Fruit fly (Drosophila melanogaster) whole organism, embryonic: ENCODE results near the gene CG14286.

Experiments
- CG10565 ChIP-seq: fragments of 200-800 bp; sonication (Bioruptor generic); optimal IDR thresholded peaks from 3 replicates; lab custom pipeline; 2016; ENCODE audit warnings: missing biosample characterization, mild to moderate bottlenecking, missing genetic modification characterization
- CG10654 ChIP-seq: fragments of 200-800 bp; sonication (Bioruptor generic); optimal IDR thresholded peaks from 2 replicates; lab custom pipeline; 2016; ENCODE audit warnings: missing biosample characterization, missing genetic modification characterization
- CG12659 ChIP-seq: fragments of 200-800 bp; sonication (Bioruptor generic); optimal IDR thresholded peaks from 3 replicates; lab custom pipeline; 2017; ENCODE audit warnings: mild to moderate bottlenecking, missing biosample characterization, missing genetic modification reagents, missing genetic modification characterization
- CG12769 ChIP-seq: fragments of 200-800 bp; sonication (Bioruptor generic); optimal IDR thresholded peaks from 2 replicates; lab custom pipeline; 2019; ENCODE audit warnings: missing biosample characterization, mild to moderate bottlenecking, missing genetic modification characterization, moderate library complexity
- CG13424 ChIP-seq: fragments of 200-800 bp; sonication (Bioruptor generic); optimal IDR thresholded peaks from 2 replicates; lab custom pipeline; 2019; ENCODE audit warnings: missing biosample characterization, mild to moderate bottlenecking, missing genetic modification characterization, moderate library complexity
- CG14710 ChIP-seq: fragments of 200-800 bp; sonication (Bioruptor generic); optimal IDR thresholded peaks from 3 replicates; lab custom pipeline; 2019; ENCODE audit warnings: missing biosample characterization, mild to moderate bottlenecking, missing genetic modification characterization, moderate library complexity
- CG17361 ChIP-seq: fragments of 200-800 bp; sonication (Bioruptor generic); IDR thresholded peaks from 3 replicates; pipeline ENCODE4 v1.3.6; 2022; ENCODE audit warnings: missing biosample characterization, missing genetic modification characterization
- CG2120 ChIP-seq: fragments of 200-800 bp; sonication (Bioruptor generic); optimal IDR thresholded peaks from 3 replicates; lab custom pipeline; 2016; ENCODE audit warnings: missing biosample characterization, missing genetic modification characterization
- CG2875 ChIP-seq: fragments of 200-800 bp; sonication (Bioruptor generic); optimal IDR thresholded peaks from 2 replicates; lab custom pipeline; 2017; ENCODE audit warnings: missing biosample characterization, mild to moderate bottlenecking, missing genetic modification characterization, missing genetic modification reagents
- CG30431 ChIP-seq: fragments of 200-800 bp; sonication (Bioruptor generic); optimal IDR thresholded peaks from 2 replicates; lab custom pipeline; 2017; ENCODE audit warnings: missing biosample characterization, missing genetic modification characterization
- CG31365 ChIP-seq: fragments of 200-800 bp; sonication (Bioruptor generic); optimal IDR thresholded peaks from 2 replicates; lab custom pipeline; 2018; ENCODE audit warnings: missing biosample characterization, mild to moderate bottlenecking, missing genetic modification characterization
- CG4360 ChIP-seq: fragments of 200-800 bp; sonication (Bioruptor generic); IDR thresholded peaks from 2 replicates; pipeline ENCODE4 v1.3.6; 2022; ENCODE audit warnings: missing biosample characterization, missing genetic modification characterization
- CG5953 ChIP-seq: fragments of 200-800 bp; sonication (Bioruptor generic); IDR thresholded peaks from 2 replicates; pipeline ENCODE4 v1.3.6; 2022; ENCODE audit warnings: missing biosample characterization, missing genetic modification characterization
- CG8089 ChIP-seq: fragments of 200-800 bp; sonication (Bioruptor generic); optimal IDR thresholded peaks from 3 replicates; lab custom pipeline; 2016; ENCODE audit warnings: missing biosample characterization, missing genetic modification characterization
- D19A ChIP-seq: fragments of 200-800 bp; optimal IDR thresholded peaks from 3 replicates; lab custom pipeline; 2019; ENCODE audit warnings: missing biosample characterization, mild to moderate bottlenecking, missing genetic modification characterization, moderate library complexity
- Dfd ChIP-seq, 2 experiments: fragments of >200 bp; optimal IDR thresholded peaks; 2 replicates each; lab custom pipeline; 2017; ENCODE audit warnings: missing biosample characterization in 2 of 2, missing genetic modification characterization in 2 of 2
- Dref ChIP-seq: fragments of 200-800 bp; sonication (Bioruptor generic); IDR thresholded peaks from 2 replicates; pipeline ENCODE4 v1.3.6; 2022; ENCODE audit warnings: missing biosample characterization, missing genetic modification characterization
- Gsc ChIP-seq: fragments of 200-800 bp; sonication (Bioruptor generic); IDR thresholded peaks from 2 replicates; pipeline ENCODE4 v1.3.6; 2022; ENCODE audit warnings: missing biosample characterization, missing genetic modification characterization
- Gug ChIP-seq: fragments of 200-800 bp; sonication (Bioruptor generic); IDR thresholded peaks from 4 replicates; pipeline ENCODE4 v1.3.6; 2022; ENCODE audit warnings: missing biosample characterization, missing genetic modification characterization
- Hand ChIP-seq: fragments of 200-800 bp; sonication (Bioruptor generic); optimal IDR thresholded peaks from 2 replicates; lab custom pipeline; 2017; ENCODE audit warnings: mild to moderate bottlenecking, missing biosample characterization, missing genetic modification reagents, missing genetic modification characterization
- MESR4 ChIP-seq: fragments of 200-800 bp; sonication (Bioruptor generic); optimal IDR thresholded peaks from 2 replicates; lab custom pipeline; 2018; ENCODE audit warnings: missing biosample characterization, mild to moderate bottlenecking, missing genetic modification characterization, moderate library complexity
- Med ChIP-seq: fragments of 200-800 bp; sonication (Bioruptor generic); peaks from one replicate; lab custom pipeline; 2016; ENCODE audit warnings: missing biosample characterization, missing genetic modification characterization, mild to moderate bottlenecking, inconsistent platforms, moderate library complexity
- NC2α ChIP-seq: fragments of 200-800 bp; sonication (Bioruptor generic); optimal IDR thresholded peaks from 2 replicates; lab custom pipeline; 2016; ENCODE audit warnings: missing biosample characterization, missing genetic modification characterization
- NK7.1 ChIP-seq: fragments of 200-800 bp; sonication (Bioruptor generic); optimal IDR thresholded peaks from 3 replicates; lab custom pipeline; 2016; ENCODE audit warnings: missing biosample characterization, missing genetic modification characterization
- Oli ChIP-seq: fragments of 200-800 bp; sonication (Bioruptor generic); optimal IDR thresholded peaks from 2 replicates; lab custom pipeline; 2018; ENCODE audit warnings: missing biosample characterization, mild to moderate bottlenecking, missing genetic modification characterization, moderate library complexity
- Pdp1 ChIP-seq, 2 experiments: fragments of 200-800 bp; sonication (Bioruptor generic); optimal IDR thresholded peaks; 3 replicates each; lab custom pipeline; 2016; ENCODE audit warnings: missing biosample characterization in 2 of 2, missing genetic modification characterization in 2 of 2, mild to moderate bottlenecking in 1 of 2, moderate library complexity in 1 of 2
- Sry-β ChIP-seq: fragments of 200-800 bp; sonication (Bioruptor generic); optimal IDR thresholded peaks from 2 replicates; lab custom pipeline; 2018; ENCODE audit warnings: missing biosample characterization, mild to moderate bottlenecking, missing genetic modification characterization, moderate library complexity
- Ssrp ChIP-seq: fragments of 200-800 bp; sonication (Bioruptor generic); optimal IDR thresholded peaks from 2 replicates; lab custom pipeline; 2018; ENCODE audit warnings: missing biosample characterization, mild to moderate bottlenecking, missing genetic modification characterization, moderate library complexity
- TFAM ChIP-seq: fragments of 200-800 bp; sonication (Bioruptor generic); optimal IDR thresholded peaks from 2 replicates; lab custom pipeline; 2017; ENCODE audit warnings: missing biosample characterization, missing genetic modification characterization, inconsistent platforms
- Usf ChIP-seq: fragments of 200-800 bp; sonication (Bioruptor generic); optimal IDR thresholded peaks from 2 replicates; lab custom pipeline; 2017; ENCODE audit warnings: missing genotype, missing biosample characterization, missing genetic modification characterization
- Xrp1 ChIP-seq: fragments of 200-800 bp; sonication (Bioruptor generic); IDR thresholded peaks from 2 replicates; pipeline ENCODE4 v1.3.6; 2022; ENCODE audit warnings: missing biosample characterization, missing genetic modification characterization
- ac ChIP-seq: fragments of 200-800 bp; sonication (Bioruptor generic); optimal IDR thresholded peaks from 3 replicates; lab custom pipeline; 2017; ENCODE audit warnings: missing biosample characterization, mild to moderate bottlenecking, missing genetic modification characterization
- amos ChIP-seq: fragments of 200-800 bp; sonication (Bioruptor generic); IDR thresholded peaks from 2 replicates; pipeline ENCODE4 v1.3.6; 2022; ENCODE audit warnings: missing biosample characterization, missing genetic modification characterization; ENCODE audit not compliant: partially characterized antibody
- ase ChIP-seq: fragments of 200-800 bp; sonication (Bioruptor generic); IDR thresholded peaks from 3 replicates; pipeline ENCODE4 v1.3.6; 2022; ENCODE audit warnings: missing biosample characterization, missing genetic modification characterization
- crp ChIP-seq, 2 experiments: fragments of 200-800 bp; sonication (Bioruptor generic); optimal IDR thresholded peaks; 2 replicates in 1 of 2; 3 replicates in 1 of 2; lab custom pipeline; 2017; ENCODE audit warnings: missing biosample characterization in 2 of 2, missing genetic modification characterization in 2 of 2, mild to moderate bottlenecking in 1 of 2, moderate library complexity in 1 of 2
- disco-r ChIP-seq: fragments of 200-800 bp; sonication (Bioruptor generic); optimal IDR thresholded peaks from 2 replicates; lab custom pipeline; 2016; ENCODE audit warnings: missing biosample characterization, missing genetic modification characterization
- dmrt11E ChIP-seq: fragments of 200-800 bp; sonication (Bioruptor generic); optimal IDR thresholded peaks from 3 replicates; lab custom pipeline; 2018; ENCODE audit warnings: missing biosample characterization, mild to moderate bottlenecking, missing genetic modification characterization, moderate library complexity
- ems ChIP-seq: fragments of 200-800 bp; sonication (Bioruptor generic); optimal IDR thresholded peaks from 3 replicates; lab custom pipeline; 2016; ENCODE audit warnings: missing biosample characterization, missing genetic modification characterization
- exex ChIP-seq: fragments of 200-800 bp; sonication (Bioruptor generic); optimal IDR thresholded peaks from 4 replicates; lab custom pipeline; 2018; ENCODE audit warnings: missing biosample characterization, mild to moderate bottlenecking, missing genetic modification characterization, moderate library complexity
- gcm ChIP-seq: fragments of 200-800 bp; sonication (Bioruptor generic); optimal IDR thresholded peaks from 2 replicates; lab custom pipeline; 2019; ENCODE audit warnings: missing biosample characterization, mild to moderate bottlenecking, missing genetic modification characterization, moderate library complexity
- grau ChIP-seq: fragments of 200-800 bp; optimal IDR thresholded peaks from 3 replicates; lab custom pipeline; 2019; ENCODE audit warnings: missing biosample characterization, mild to moderate bottlenecking, missing genetic modification characterization, moderate library complexity
- grn ChIP-seq: fragments of 200-800 bp; sonication (Bioruptor generic); optimal IDR thresholded peaks from 3 replicates; lab custom pipeline; 2017; ENCODE audit warnings: missing biosample characterization, missing genetic modification characterization
- hb ChIP-seq: fragments of 200-800 bp; sonication (Bioruptor generic); IDR thresholded peaks from 3 replicates; pipeline ENCODE4 v1.3.6; 2022; ENCODE audit warnings: missing biosample characterization, missing genetic modification characterization; ENCODE audit not compliant: partially characterized antibody
- insv ChIP-seq, 2 experiments: fragments of 200-800 bp; sonication (Bioruptor generic); optimal IDR thresholded peaks; 3 replicates each; lab custom pipeline; 2016 to 2018; ENCODE audit warnings: missing biosample characterization in 2 of 2, missing genetic modification characterization in 2 of 2
- mirr ChIP-seq: fragments of 200-800 bp; sonication (Bioruptor generic); optimal IDR thresholded peaks from 3 replicates; lab custom pipeline; 2018; ENCODE audit warnings: missing biosample characterization, mild to moderate bottlenecking, missing genetic modification characterization
- pho ChIP-seq: fragments of 200-800 bp; sonication (Bioruptor generic); optimal IDR thresholded peaks from 2 replicates; lab custom pipeline; 2016; ENCODE audit warnings: missing biosample characterization, missing genetic modification characterization
- repo ChIP-seq: fragments of 200-800 bp; sonication (Bioruptor generic); optimal IDR thresholded peaks from 2 replicates; lab custom pipeline; 2016; ENCODE audit warnings: missing biosample characterization, missing genetic modification characterization
- sens ChIP-seq: fragments of 200-800 bp; sonication (Bioruptor generic); peaks from one replicate; lab custom pipeline; 2016; ENCODE audit warnings: missing biosample characterization, missing genetic modification characterization
- slou ChIP-seq: fragments of 200-800 bp; sonication (Bioruptor generic); optimal IDR thresholded peaks from 3 replicates; lab custom pipeline; 2016; ENCODE audit warnings: missing biosample characterization, missing genetic modification characterization
- so ChIP-seq: fragments of 200-800 bp; sonication (Bioruptor generic); IDR thresholded peaks from 3 replicates; pipeline ENCODE4 v1.3.6; 2022; ENCODE audit warnings: missing biosample characterization, missing genetic modification characterization
- sug ChIP-seq: fragments of 200-800 bp; optimal IDR thresholded peaks from 2 replicates; lab custom pipeline; 2019; ENCODE audit warnings: missing biosample characterization, mild to moderate bottlenecking, missing genetic modification characterization, moderate library complexity
- unc-4 ChIP-seq: fragments of 200-800 bp; sonication (Bioruptor generic); IDR thresholded peaks from 2 replicates; pipeline ENCODE4 v1.3.6; 2022; ENCODE audit warnings: missing biosample characterization, missing genetic modification characterization; ENCODE audit not compliant: partially characterized antibody

The CG14286 gene

dm6 chr3R:18991721-18992120, 32.2 kb upstream of the CG14286 start (continued):
- no peak for TF ChIP-seq unc-4
- TF ChIP-seq NC2α (GFP tag; lab: Kevin White, UChicago), result no peak
- peak; percentile 58 for TF ChIP-seq grn (GFP tag; lab: Kevin White, UChicago)
- TF ChIP-seq Med (GFP tag; lab: Kevin White, UChicago), result peak; percentile 19
- no peak for TF ChIP-seq ems (GFP tag; lab: Kevin White, UChicago)
- no peak for TF ChIP-seq Oli (tag; lab: Kevin White, UChicago)
- no peak for TF ChIP-seq crp (GFP tag; optimal IDR thresholded peaks at IDR 0.05; lab: Kevin White, UChicago)
- TF ChIP-seq CG12769, result peak; percentile 3
- no peak for TF ChIP-seq Ssrp
- TF ChIP-seq CG8089, result no peak
- no peak for TF ChIP-seq dmrt11E
- no peak for TF ChIP-seq Xrp1 (GFP tag; lab: Robert Waterston, UW)
- TF ChIP-seq Sry-β (GFP tag; lab: Kevin White, UChicago), result no peak
- TF ChIP-seq CG2120 (GFP tag; lab: Kevin White, UChicago), result no peak
- TF ChIP-seq pho (GFP tag; lab: Kevin White, UChicago), result no peak
- no peak for TF ChIP-seq CG5953 (GFP tag; lab: Robert Waterston, UW)
- TF ChIP-seq CG12659, result no peak
- TF ChIP-seq Dfd (GFP tag; optimal IDR thresholded peaks at IDR 0.05; lab: Kevin White, UChicago), result no peak
- TF ChIP-seq Gsc, result no peak
- no peak for TF ChIP-seq CG10565
- no peak for TF ChIP-seq ase (GFP tag; lab: Robert Waterston, UW)
- TF ChIP-seq repo (GFP tag; lab: Kevin White, UChicago), result no peak
- TF ChIP-seq CG31365, result no peak
- TF ChIP-seq insv (GFP tag; optimal IDR thresholded peaks at IDR 0.05; lab: Kevin White, UChicago), result no peak
- no peak for TF ChIP-seq Gug
- no peak for TF ChIP-seq CG30431 (GFP tag; lab: Kevin White, UChicago)
- no peak for TF ChIP-seq sens (GFP tag; lab: Kevin White, UChicago)
- TF ChIP-seq so (GFP tag; lab: Robert Waterston, UW), result peak; percentile 51; the same call in 1 of the 3 replicates
- peak; percentile 66 for TF ChIP-seq sug (tag; lab: Kevin White, UChicago)
- no peak for TF ChIP-seq ac (GFP tag; lab: Kevin White, UChicago)
- no peak for TF ChIP-seq TFAM (GFP tag; lab: Kevin White, UChicago)
- TF ChIP-seq exex (tag; lab: Kevin White, UChicago), result peak; percentile 44
- TF ChIP-seq D19A, result no peak
- TF ChIP-seq CG13424 (tag; lab: Kevin White, UChicago), result no peak
- TF ChIP-seq hb (GFP tag; lab: Robert Waterston, UW), result no peak
- TF ChIP-seq Hand (GFP tag; lab: Kevin White, UChicago), result no peak
- TF ChIP-seq CG17361 (GFP tag; lab: Robert Waterston, UW), result no peak
- no peak for TF ChIP-seq slou (GFP tag; lab: Kevin White, UChicago)
- TF ChIP-seq grau (tag; lab: Kevin White, UChicago), result no peak
- TF ChIP-seq disco-r, result no peak
- no peak for TF ChIP-seq CG10654 (GFP tag; lab: Kevin White, UChicago)
- TF ChIP-seq amos (GFP tag; lab: Robert Waterston, UW), result no peak
- TF ChIP-seq CG2875 (GFP tag; lab: Kevin White, UChicago), result no peak
- no peak for TF ChIP-seq Dref
- no peak for TF ChIP-seq MESR4 (GFP tag; lab: Kevin White, UChicago)
- TF ChIP-seq gcm, result no peak
- no peak for TF ChIP-seq NK7.1 (GFP tag; lab: Kevin White, UChicago)
- TF ChIP-seq CG14710 (tag; lab: Kevin White, UChicago), result no peak
- TF ChIP-seq Pdp1 (GFP tag; optimal IDR thresholded peaks at IDR 0.05; lab: Kevin White, UChicago), result peak in 1 of 2 experiments; percentile 86
- no peak for TF ChIP-seq Usf (GFP tag; lab: Kevin White, UChicago)
- no peak for TF ChIP-seq CG4360 (GFP tag; lab: Robert Waterston, UW)
- peak; percentile 89 for TF ChIP-seq mirr (GFP tag; lab: Kevin White, UChicago)
